Worm (Caenorhabditis elegans): ENCODE measurements around the gene spe-39.
A peak's percentile ranks its signal among the peaks of the same experiment; 100 is the strongest.

spe-39 gene

ce11 chrV:6784853-6785492 lies at the start of gene spe-39, which contains the start of gene spn-4 (continued):
- TF ChIP-seq mxl-3 (GFP tag; optimal IDR thresholded peaks at IDR 0.05) (no peak), lsy-2 (tag; optimal IDR thresholded peaks at IDR 0.05) (peak in 1 of 2 experiments; percentile 77), unc-62 (GFP tag; optimal IDR thresholded peaks at IDR 0.05 in 1 of 2) (no peak), unc-62 (tag; optimal IDR thresholded peaks at IDR 0.05) (no peak), nhr-76 (tag; optimal IDR thresholded peaks at IDR 0.05) (no peak)

DNA sequence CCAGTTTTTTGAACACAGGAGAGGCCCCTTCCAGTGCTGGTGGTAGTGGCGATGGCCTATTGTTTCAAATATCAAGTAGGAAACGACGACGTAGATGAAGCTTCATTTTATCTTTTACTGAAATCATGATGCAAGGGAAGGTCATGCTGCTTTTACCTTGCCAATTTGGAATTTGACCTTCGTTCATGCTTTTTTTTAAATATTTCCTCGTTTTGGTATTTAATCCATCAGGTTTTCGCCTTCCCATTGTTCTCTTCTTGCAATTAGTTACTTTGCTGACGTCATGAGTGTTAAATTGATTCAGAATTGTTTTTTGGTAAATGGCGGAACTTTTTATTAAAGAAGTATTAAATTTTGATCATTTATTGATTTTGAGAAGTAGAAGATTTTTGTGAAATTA lies 49.1 kb upstream of the spe-39 start:
- no peak for TF ChIP-seq hif-1 (tag; optimal IDR thresholded peaks at IDR 0.05)
- no peak for TF ChIP-seq F26F4.8 (GFP tag; conservative IDR thresholded peaks at IDR 0.05)
- no peak for TF ChIP-seq madf-9 (GFP tag; conservative IDR thresholded peaks at IDR 0.05)
- TF ChIP-seq snpc-4 (tag; optimal IDR thresholded peaks at IDR 0.05): no peak
- no peak for TF ChIP-seq egl-43 (GFP tag; IDR thresholded peaks at IDR 0.05)
- no peak for TF ChIP-seq daf-8 (GFP tag; IDR thresholded peaks at IDR 0.05)
- TF ChIP-seq nhr-237 (tag; optimal IDR thresholded peaks at IDR 0.05): no peak
- TF ChIP-seq ztf-11 (tag; optimal IDR thresholded peaks at IDR 0.05): no peak
- peak; percentile 0 for TF ChIP-seq nhr-25 (tag; optimal IDR thresholded peaks at IDR 0.05; ENCODE audit: borderline replicate concordance, insufficient read depth)
- no peak for TF ChIP-seq lim-7 (GFP tag; IDR thresholded peaks at IDR 0.05)
- no peak for TF ChIP-seq egl-27 (tag; optimal IDR thresholded peaks at IDR 0.05)
- no peak for TF ChIP-seq arid-1 (GFP tag; conservative IDR thresholded peaks at IDR 0.05)
- TF ChIP-seq mdl-1 (tag; optimal IDR thresholded peaks at IDR 0.05): no peak
- TF ChIP-seq ztf-7 (tag; optimal IDR thresholded peaks at IDR 0.05): no peak
- TF ChIP-seq unc-62 (GFP tag; optimal IDR thresholded peaks at IDR 0.05 in 1 of 2): peak in 1 of 2 experiments; percentile 41
- no peak for TF ChIP-seq unc-62 (tag; optimal IDR thresholded peaks at IDR 0.05)
- TF ChIP-seq pqm-1 (tag; optimal IDR thresholded peaks at IDR 0.05): no peak
- no peak for TF ChIP-seq F44E2.7 (GFP tag; IDR thresholded peaks at IDR 0.05)

- TF ChIP-seq nhr-25 (tag; optimal IDR thresholded peaks at IDR 0.05; ENCODE audit: borderline replicate concordance, insufficient read depth): peak; percentile 5
- peak; percentile 18 for TF ChIP-seq nhr-28 (tag; optimal IDR thresholded peaks at IDR 0.05)
- peak; percentile 34 for TF ChIP-seq nhr-48 (tag; optimal IDR thresholded peaks at IDR 0.05)
- TF ChIP-seq cey-2 (tag; optimal IDR thresholded peaks at IDR 0.05; ENCODE audit: borderline replicate concordance, insufficient read depth): peak; percentile 4
- peak; percentile 14 for TF ChIP-seq hlh-11 (tag; optimal IDR thresholded peaks at IDR 0.05)
- no peak for TF ChIP-seq nhr-10 (tag; optimal IDR thresholded peaks at IDR 0.05)
- TF ChIP-seq unc-62 (GFP tag; optimal IDR thresholded peaks at IDR 0.05 in 1 of 2): peak in 1 of 2 experiments; percentile 71
- no peak for TF ChIP-seq unc-62 (tag; optimal IDR thresholded peaks at IDR 0.05)
- TF ChIP-seq tag-97 (GFP tag; IDR thresholded peaks at IDR 0.05): no peak
- 0 out of 2 replicates have a peak, but pooled peaks have one; percentile 10 for TF ChIP-seq dmd-6 (GFP tag; IDR thresholded peaks at IDR 0.05)
- no peak for TF ChIP-seq Y48G9A.11 (GFP tag; IDR thresholded peaks at IDR 0.05)
- TF ChIP-seq lir-3 (tag; optimal IDR thresholded peaks at IDR 0.05): no peak
- peak; percentile 22 for TF ChIP-seq mep-1 (tag; optimal IDR thresholded peaks at IDR 0.05)
Observed at ce11 chrV:6736877-6737276, 48.4 kb upstream of the spe-39 start.

ce11 chrV:6744774-6745173 lies 40.5 kb upstream of the spe-39 start, which contains the start of gene T25F10.3:
Gene T25F10.3, plus strand, starts transcription at chrV:6745081.
- TF ChIP-seq F49E8.2 (tag; optimal IDR thresholded peaks at IDR 0.05; ENCODE audit: borderline replicate concordance) (no peak), lim-7 (GFP tag; IDR thresholded peaks at IDR 0.05) (no peak), dmd-8 (GFP tag; IDR thresholded peaks at IDR 0.05) (no peak), Y5F2A.4 (GFP tag; optimal IDR thresholded peaks at IDR 0.05) (no peak), dve-1 (tag; optimal IDR thresholded peaks at IDR 0.05; ENCODE audit: insufficient read depth) (no peak), zfp-2 (tag; optimal IDR thresholded peaks at IDR 0.05) (no peak), daf-12 (tag; optimal IDR thresholded peaks at IDR 0.05) (no peak), hmg-1.1 (GFP tag; IDR thresholded peaks at IDR 0.05) (no peak), lin-39 (tag; optimal IDR thresholded peaks at IDR 0.05) (no peak), tra-1 (GFP tag; IDR thresholded peaks at IDR 0.05) (no peak), aha-1 (tag) (no peak), unc-39 (tag; optimal IDR thresholded peaks at IDR 0.05) (no peak), R02D3.7 (tag; optimal IDR thresholded peaks at IDR 0.05) (no peak), mxl-3 (GFP tag; optimal IDR thresholded peaks at IDR 0.05) (no peak), ztf-7 (tag; optimal IDR thresholded peaks at IDR 0.05) (no peak), ZK337.2 (GFP tag; IDR thresholded peaks at IDR 0.05) (no peak), Y48G9A.11 (GFP tag; IDR thresholded peaks at IDR 0.05) (no peak), pqm-1 (tag; optimal IDR thresholded peaks at IDR 0.05) (no peak), snpc-4 (tag; optimal IDR thresholded peaks at IDR 0.05) (no peak), pha-4 (GFP tag; IDR thresholded peaks at IDR 0.05) (no peak), pha-4 (tag; optimal IDR thresholded peaks at IDR 0.05) (no peak)

All from whole organism, L4 larva.